Worm (Caenorhabditis elegans) whole organism, L1 larva: ENCODE data around the gene C36E8.6.

Experiments
- C34B4.2 ChIP-seq: sonication (generic microtip); optimal IDR thresholded peaks from 2 replicates; lab custom pipeline; 2017; ENCODE audit warnings: mild to moderate bottlenecking, missing genetic modification characterization, missing compliant biosample characterization
- F16B12.6 ChIP-seq: fragments of 150-350 bp; optimal IDR thresholded peaks from 2 replicates; lab custom pipeline; 2014; ENCODE audit warnings: missing biosample characterization, missing genetic modification characterization
- Y116A8C.19 ChIP-seq: sonication (generic microtip); optimal IDR thresholded peaks from 2 replicates; lab custom pipeline; 2016; ENCODE audit warnings: missing compliant biosample characterization, missing genetic modification characterization, borderline replicate concordance
- blmp-1 ChIP-seq: fragments of 150-350 bp; optimal IDR thresholded peaks from 2 replicates; lab custom pipeline; 2014; ENCODE audit warnings: missing biosample characterization, missing genetic modification characterization
- ceh-8 ChIP-seq: fragments of 200-800 bp; sonication (Bioruptor generic); optimal IDR thresholded peaks from 2 replicates; lab custom pipeline; 2018; ENCODE audit warnings: mild to moderate bottlenecking, missing genetic modification characterization, moderate library complexity, missing compliant biosample characterization
- ceh-90 ChIP-seq: sonication (generic microtip); optimal IDR thresholded peaks from 2 replicates; lab custom pipeline; 2016; ENCODE audit warnings: missing genetic modification characterization, missing compliant biosample characterization
- dpl-1 ChIP-seq, 3 experiments: fragments of 150-350 bp in 2 of 3; sonication (generic microtip) in 1 of 3; optimal IDR thresholded peaks; 2 replicates each; lab custom pipeline; 2014 to 2017; ENCODE audit warnings: missing biosample characterization in 3 of 3, missing genetic modification characterization in 3 of 3, missing genetic modification reagents in 3 of 3
- efl-1 ChIP-seq, 4 experiments: fragments of 150-350 bp; optimal IDR thresholded peaks in 3 of 4; peaks in 1 of 4; 1 replicate in 1 of 4; 2 replicates in 3 of 4; lab custom pipeline; 2014; ENCODE audit warnings: missing biosample characterization in 2 of 4, missing genetic modification characterization in 2 of 4, missing genetic modification reagents in 2 of 4
- egl-13 ChIP-seq: sonication (generic microtip); optimal IDR thresholded peaks from 2 replicates; lab custom pipeline; 2016; ENCODE audit warnings: missing genotype, missing genetic modification reagents, missing genetic modification characterization, missing compliant biosample characterization
- egl-27 ChIP-seq, 2 experiments: fragments of 150-350 bp in 1 of 2; sonication (generic microtip); optimal IDR thresholded peaks; 3 replicates each; lab custom pipeline; 2017 to 2018; ENCODE audit warnings: missing biosample characterization in 2 of 2, missing genetic modification characterization in 2 of 2, missing genetic modification reagents in 2 of 2
- elt-2 ChIP-seq: sonication (generic microtip); optimal IDR thresholded peaks from 2 replicates; lab custom pipeline; 2016; ENCODE audit warnings: missing genetic modification characterization, mild to moderate bottlenecking, inconsistent platforms, missing compliant biosample characterization, missing genetic modification reagents
- elt-3 ChIP-seq, 6 experiments: fragments of 150-350 bp in 1 of 6; sonication (generic microtip); optimal IDR thresholded peaks; 2 replicates each; lab custom pipeline; 2017 to 2018; ENCODE audit warnings: missing biosample characterization in 6 of 6, missing genetic modification characterization in 6 of 6, inconsistent platforms in 1 of 6
- ets-5 ChIP-seq: fragments of 200-800 bp; sonication (Bioruptor generic); IDR thresholded peaks from 2 replicates; pipeline ENCODE4 v1.3.6; 2022; ENCODE audit warnings: missing genetic modification characterization, missing compliant biosample characterization
- fkh-10 ChIP-seq: sonication (generic microtip); optimal IDR thresholded peaks from 2 replicates; lab custom pipeline; 2017; ENCODE audit warnings: missing biosample characterization, missing genetic modification reagents, missing genetic modification characterization
- fkh-4 ChIP-seq: sonication (generic microtip); optimal IDR thresholded peaks from 2 replicates; lab custom pipeline; 2016; ENCODE audit warnings: missing compliant biosample characterization, missing genetic modification characterization, borderline replicate concordance
- fkh-8 ChIP-seq: sonication (generic microtip); optimal IDR thresholded peaks from 2 replicates; lab custom pipeline; 2016; ENCODE audit warnings: mild to moderate bottlenecking, missing genetic modification characterization, missing compliant biosample characterization
- fos-1 ChIP-seq: fragments of 150-350 bp; optimal IDR thresholded peaks from 2 replicates; lab custom pipeline; 2014; ENCODE audit warnings: missing biosample characterization, missing genetic modification characterization
- hlh-4 ChIP-seq: sonication (generic microtip); optimal IDR thresholded peaks from 2 replicates; lab custom pipeline; 2016; ENCODE audit warnings: mild to moderate bottlenecking, missing genetic modification characterization, missing compliant biosample characterization
- jun-1 ChIP-seq: fragments of 150-350 bp; optimal IDR thresholded peaks from 2 replicates; lab custom pipeline; 2014; ENCODE audit warnings: missing biosample characterization, missing genetic modification reagents, missing genetic modification characterization
- lin-13 ChIP-seq: fragments of 150-350 bp; optimal IDR thresholded peaks from 2 replicates; lab custom pipeline; 2014; ENCODE audit warnings: missing biosample characterization, missing genetic modification reagents, missing genetic modification characterization
- lin-14 ChIP-seq: fragments of 200-800 bp; sonication (Bioruptor generic); optimal IDR thresholded peaks from 2 replicates; lab custom pipeline; 2018; ENCODE audit warnings: mild to moderate bottlenecking, missing genetic modification characterization, moderate library complexity, missing compliant biosample characterization
- lin-15B ChIP-seq: fragments of 150-350 bp; sonication (generic microtip); optimal IDR thresholded peaks from 3 replicates; lab custom pipeline; 2014; ENCODE audit warnings: missing biosample characterization, missing genetic modification characterization
- lin-35 ChIP-seq, 2 experiments: fragments of 150-350 bp; optimal IDR thresholded peaks; 2 replicates each; lab custom pipeline; 2014; ENCODE audit warnings: missing biosample characterization in 2 of 2, missing genetic modification characterization in 2 of 2, missing genetic modification reagents in 2 of 2
- lir-3 ChIP-seq: sonication (generic microtip); optimal IDR thresholded peaks from 2 replicates; lab custom pipeline; 2016; ENCODE audit warnings: mild to moderate bottlenecking, missing genetic modification characterization, moderate library complexity, missing compliant biosample characterization; ENCODE audit not compliant: poor library complexity
- lsy-2 ChIP-seq, 2 experiments: fragments of 150-350 bp; optimal IDR thresholded peaks; 2 replicates each; lab custom pipeline; 2014; ENCODE audit warnings: missing biosample characterization in 2 of 2, missing genetic modification characterization in 2 of 2
- mab-9 ChIP-seq: fragments of 200-800 bp; sonication (Bioruptor generic); IDR thresholded peaks from 2 replicates; pipeline ENCODE4 v1.3.6; 2022; ENCODE audit warnings: missing genetic modification reagents, missing genetic modification characterization, missing compliant biosample characterization
- mep-1 ChIP-seq: fragments of 150-350 bp; optimal IDR thresholded peaks from 2 replicates; lab custom pipeline; 2014; ENCODE audit warnings: missing biosample characterization, missing genetic modification characterization
- nhr-11 ChIP-seq: fragments of 150-350 bp; optimal IDR thresholded peaks from 2 replicates; lab custom pipeline; 2014; ENCODE audit warnings: missing biosample characterization, missing genetic modification characterization
- nhr-12 ChIP-seq: sonication (generic microtip); optimal IDR thresholded peaks from 2 replicates; lab custom pipeline; 2017; ENCODE audit warnings: missing biosample characterization, missing genetic modification characterization
- nhr-19 ChIP-seq: fragments of 200-800 bp; sonication (Bioruptor generic); conservative IDR thresholded peaks from 2 replicates; pipeline ENCODE4 v1.3.6; 2022; ENCODE audit warnings: missing genetic modification characterization, missing compliant biosample characterization
- nhr-20 ChIP-seq: sonication (generic microtip); optimal IDR thresholded peaks from 2 replicates; lab custom pipeline; 2016; ENCODE audit warnings: mild to moderate bottlenecking, missing genetic modification characterization, missing compliant biosample characterization
- nhr-28 ChIP-seq: fragments of 150-350 bp; optimal IDR thresholded peaks from 2 replicates; lab custom pipeline; 2014; ENCODE audit warnings: missing biosample characterization, missing genetic modification characterization
- nhr-71 ChIP-seq: sonication (generic microtip); optimal IDR thresholded peaks from 2 replicates; lab custom pipeline; 2016; ENCODE audit warnings: mild to moderate bottlenecking, missing genetic modification characterization, moderate library complexity, missing compliant biosample characterization
- nhr-77 ChIP-seq: fragments of 150-350 bp; optimal IDR thresholded peaks from 2 replicates; lab custom pipeline; 2014; ENCODE audit warnings: missing biosample characterization, missing genetic modification characterization
- nhr-84 ChIP-seq: sonication (generic microtip); optimal IDR thresholded peaks from 2 replicates; lab custom pipeline; 2017; ENCODE audit warnings: missing biosample characterization, missing genetic modification characterization
- nhr-85 ChIP-seq: sonication (generic microtip); peaks from one replicate; lab custom pipeline; 2016; ENCODE audit warnings: missing genetic modification characterization, inconsistent platforms, missing compliant biosample characterization
- nhr-90 ChIP-seq: sonication (generic microtip); optimal IDR thresholded peaks from 2 replicates; lab custom pipeline; 2016; ENCODE audit warnings: mild to moderate bottlenecking, missing genetic modification characterization, missing compliant biosample characterization; ENCODE audit not compliant: poor library complexity
- pag-3 ChIP-seq: sonication (generic microtip); optimal IDR thresholded peaks from 2 replicates; lab custom pipeline; 2017; ENCODE audit warnings: missing genetic modification characterization, mild to moderate bottlenecking, missing compliant biosample characterization, antibody characterized with exemption, borderline replicate concordance; ENCODE audit not compliant: insufficient read depth
- pqm-1 ChIP-seq: sonication (generic microtip); optimal IDR thresholded peaks from 3 replicates; lab custom pipeline; 2017; ENCODE audit warnings: missing biosample characterization, missing genetic modification characterization
- rnt-1 ChIP-seq: sonication (generic microtip); optimal IDR thresholded peaks from 2 replicates; lab custom pipeline; 2016; ENCODE audit warnings: mild to moderate bottlenecking, missing genetic modification characterization, moderate library complexity, missing compliant biosample characterization
- sox-4 ChIP-seq: sonication (generic microtip); optimal IDR thresholded peaks from 2 replicates; lab custom pipeline; 2016; ENCODE audit warnings: missing genetic modification characterization, missing compliant biosample characterization
- sptf-1 ChIP-seq: fragments of 150-350 bp; optimal IDR thresholded peaks from 2 replicates; lab custom pipeline; 2014; ENCODE audit warnings: missing biosample characterization, missing genetic modification characterization
- swsn-7 ChIP-seq: sonication (generic microtip); optimal IDR thresholded peaks from 2 replicates; lab custom pipeline; 2016; ENCODE audit warnings: missing genetic modification characterization, missing compliant biosample characterization
- tbx-2 ChIP-seq: sonication (generic microtip); optimal IDR thresholded peaks from 2 replicates; lab custom pipeline; 2016; ENCODE audit warnings: missing genetic modification characterization, missing compliant biosample characterization
- unc-62 ChIP-seq: fragments of 150-350 bp; optimal IDR thresholded peaks from 2 replicates; lab custom pipeline; 2014; ENCODE audit warnings: missing biosample characterization, missing genetic modification reagents, missing genetic modification characterization
- vab-15 ChIP-seq: sonication (generic microtip); optimal IDR thresholded peaks from 2 replicates; lab custom pipeline; 2017; ENCODE audit warnings: missing genotype, mild to moderate bottlenecking, missing genetic modification characterization, missing compliant biosample characterization
- zag-1 ChIP-seq: fragments of 150-350 bp; optimal IDR thresholded peaks from 2 replicates; lab custom pipeline; 2014; ENCODE audit warnings: missing biosample characterization, missing genetic modification characterization
- zip-4 ChIP-seq: fragments of 200-800 bp; sonication (Bioruptor generic); optimal IDR thresholded peaks from 2 replicates; lab custom pipeline; 2018; ENCODE audit warnings: mild to moderate bottlenecking, missing genetic modification characterization, moderate library complexity, missing compliant biosample characterization
- ztf-11 ChIP-seq, 2 experiments: sonication (generic microtip); optimal IDR thresholded peaks; 2 replicates each; lab custom pipeline; 2016 to 2017; ENCODE audit warnings: missing genetic modification characterization in 2 of 2, missing biosample characterization in 1 of 2, missing compliant biosample characterization in 1 of 2

C36E8.6 gene

ce11 chrIII:4017527-4017926 lies 29.7 kb downstream of the C36E8.6 start, which contains the start of gene tbb-2:
tbb-2 (minus strand) TSS chrIII:4017627.
- TF ChIP-seq nhr-20 = no peak
- no peak for TF ChIP-seq C34B4.2 (tag; lab: Kevin White, UChicago)
- no peak for TF ChIP-seq nhr-19 (GFP tag; lab: Robert Waterston, UW)
- TF ChIP-seq lin-15B = no peak
- no peak for TF ChIP-seq fkh-4 (tag; lab: Kevin White, UChicago)
- TF ChIP-seq jun-1 = no peak
- TF ChIP-seq egl-13 = no peak
- TF ChIP-seq nhr-85 (tag; lab: Kevin White, UChicago) = peak; percentile 51
- no peak for TF ChIP-seq zip-4
- TF ChIP-seq efl-1 (optimal IDR thresholded peaks at IDR 0.05; lab: Kevin White, UChicago) = no peak
- peak in 1 of 2 experiments; percentile 46 for TF ChIP-seq efl-1 (GFP tag; optimal IDR thresholded peaks at IDR 0.05 in 1 of 2; lab: Kevin White, UChicago)
- no peak for TF ChIP-seq mep-1
- TF ChIP-seq ceh-90 = no peak
- no peak for TF ChIP-seq nhr-71
- TF ChIP-seq pqm-1 = no peak

ce11 chrIII:4018095-4018498 lies 30.2 kb downstream of the C36E8.6 start:
- no peak for TF ChIP-seq fkh-4 (tag; lab: Kevin White, UChicago)
- TF ChIP-seq F16B12.6 (tag; lab: Kevin White, UChicago) = peak; percentile 50
- no peak for TF ChIP-seq elt-2 (tag; lab: Kevin White, UChicago)
- TF ChIP-seq unc-62 = no peak
- no peak for TF ChIP-seq C34B4.2 (tag; lab: Kevin White, UChicago)
- TF ChIP-seq tbx-2 (tag; lab: Kevin White, UChicago) = peak; percentile 46
- TF ChIP-seq lir-3 (tag; lab: Kevin White, UChicago) = peak; percentile 15
- peak; percentile 89 for TF ChIP-seq lin-14 (GFP tag; lab: Kevin White, UChicago)
- TF ChIP-seq ets-5 (GFP tag; lab: Robert Waterston, UW) = no peak
- TF ChIP-seq fos-1 (tag; lab: Kevin White, UChicago) = no peak
- no peak for TF ChIP-seq sox-4
- peak; percentile 37 for TF ChIP-seq rnt-1 (tag; lab: Kevin White, UChicago)
- TF ChIP-seq pag-3 = no peak
- TF ChIP-seq mab-9 (GFP tag; lab: Robert Waterston, UW) = no peak
- TF ChIP-seq elt-3 (tag; optimal IDR thresholded peaks at IDR 0.05; lab: Kevin White, UChicago) = no peak
- peak; percentile 29 for TF ChIP-seq egl-13
- peak; percentile 65 for TF ChIP-seq nhr-85 (tag; lab: Kevin White, UChicago)
- TF ChIP-seq blmp-1 (tag; lab: Kevin White, UChicago) = no peak
- peak; percentile 25 for TF ChIP-seq ceh-90
- TF ChIP-seq fkh-8 (tag; lab: Kevin White, UChicago) = peak; percentile 81
- TF ChIP-seq pqm-1 = no peak
- TF ChIP-seq lin-13 (GFP tag; lab: Kevin White, UChicago) = peak; percentile 33
- TF ChIP-seq ceh-8 = peak; percentile 53
- no peak for TF ChIP-seq Y116A8C.19
- TF ChIP-seq nhr-84 (tag; lab: Kevin White, UChicago) = no peak
- TF ChIP-seq nhr-11 (tag; lab: Kevin White, UChicago) = no peak
- TF ChIP-seq lsy-2 (tag; optimal IDR thresholded peaks at IDR 0.05; lab: Kevin White, UChicago) = peak; percentile 8 to 78
- no peak for TF ChIP-seq nhr-77 (tag; lab: Kevin White, UChicago)
- TF ChIP-seq nhr-28 (tag; lab: Kevin White, UChicago) = no peak
- peak in 2 of 3 experiments; percentile 40 to 48 for TF ChIP-seq dpl-1 (GFP tag; optimal IDR thresholded peaks at IDR 0.05; lab: Kevin White, UChicago)
- no peak for TF ChIP-seq hlh-4
- TF ChIP-seq zag-1 (tag; lab: Kevin White, UChicago) = peak; percentile 24
- TF ChIP-seq nhr-12 = no peak
- TF ChIP-seq lin-35 (GFP tag; optimal IDR thresholded peaks at IDR 0.05; lab: Kevin White, UChicago) = peak in 1 of 2 experiments; percentile 47
- peak; percentile 1 for TF ChIP-seq fkh-10 (GFP tag; lab: Kevin White, UChicago)
- peak in 1 of 2 experiments; percentile 4 for TF ChIP-seq egl-27 (tag; optimal IDR thresholded peaks at IDR 0.05; lab: Kevin White, UChicago)
- TF ChIP-seq nhr-90 (tag; lab: Kevin White, UChicago) = no peak
- TF ChIP-seq mep-1 = peak; percentile 75
- no peak for TF ChIP-seq sptf-1 (tag; lab: Kevin White, UChicago)
- TF ChIP-seq vab-15 (tag; lab: Kevin White, UChicago) = no peak
- peak; percentile 28 for TF ChIP-seq swsn-7
- TF ChIP-seq ztf-11 (tag; optimal IDR thresholded peaks at IDR 0.05; lab: Kevin White, UChicago) = peak in 1 of 2 experiments; percentile 47
- TF ChIP-seq lin-15B = no peak
- no peak for TF ChIP-seq nhr-19 (GFP tag; lab: Robert Waterston, UW)
